Worm (Caenorhabditis elegans) whole organism, midembryonic: ENCODE data around the gene C52A11.3.

ENCODE experiments used
- T22C8.4 ChIP-seq: fragments of 200-800 bp; sonication (Bioruptor generic); IDR thresholded peaks from 2 replicates; pipeline ENCODE4 v1.3.6; 2022; ENCODE audit warnings: missing genetic modification characterization, missing compliant biosample characterization
- cog-1 ChIP-seq: sonication (generic microtip); optimal IDR thresholded peaks from 2 replicates; lab custom pipeline; 2016; ENCODE audit warnings: missing genetic modification characterization, missing compliant biosample characterization
- flt-1 ChIP-seq: fragments of 200-800 bp; sonication (Bioruptor generic); IDR thresholded peaks from 2 replicates; pipeline ENCODE4 v1.3.6; 2022; ENCODE audit warnings: missing genetic modification characterization, missing compliant biosample characterization
- med-1 ChIP-seq: sonication (generic microtip); optimal IDR thresholded peaks from 2 replicates; lab custom pipeline; 2017; ENCODE audit warnings: missing genetic modification characterization, mild to moderate bottlenecking, missing compliant biosample characterization, antibody characterized with exemption, missing genetic modification reagents; ENCODE audit not compliant: insufficient read depth
- ref-1 ChIP-seq: fragments of 200-800 bp; sonication (Bioruptor generic); conservative IDR thresholded peaks from 2 replicates; pipeline ENCODE4 v1.3.6; 2022; ENCODE audit warnings: missing genetic modification reagents, missing genetic modification characterization, missing compliant biosample characterization

DNA sequence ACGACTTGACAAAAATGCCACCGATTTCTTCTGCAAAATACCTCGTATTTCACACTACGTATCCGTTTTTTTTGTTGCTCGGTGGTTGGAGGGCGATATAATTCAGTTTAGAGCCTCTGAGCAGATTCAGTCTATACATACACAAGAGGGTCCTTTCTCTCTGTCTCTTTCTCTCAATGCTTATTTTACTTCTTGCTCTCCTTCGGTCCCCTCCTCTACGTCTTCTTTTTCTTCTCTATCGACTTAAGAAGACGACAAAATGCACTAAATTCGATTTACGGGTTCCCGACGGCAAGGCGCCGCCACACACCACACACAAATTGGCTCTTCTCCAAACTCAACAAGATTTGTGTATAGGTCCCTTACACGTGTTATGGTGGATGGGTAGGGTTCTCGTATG, 21.8 kb downstream of the C52A11.3 start:
- TF ChIP-seq flt-1 = no peak
- no peak for TF ChIP-seq med-1
- TF ChIP-seq ref-1 (GFP tag; lab: Robert Waterston, UW) = no peak
- TF ChIP-seq T22C8.4 (GFP tag; lab: Robert Waterston, UW) = no peak
- no peak for TF ChIP-seq cog-1 (tag; lab: Kevin White, UChicago)
